Worm (Caenorhabditis elegans): ENCODE results near the gene ceh-22.

Gene ceh-22

DNA sequence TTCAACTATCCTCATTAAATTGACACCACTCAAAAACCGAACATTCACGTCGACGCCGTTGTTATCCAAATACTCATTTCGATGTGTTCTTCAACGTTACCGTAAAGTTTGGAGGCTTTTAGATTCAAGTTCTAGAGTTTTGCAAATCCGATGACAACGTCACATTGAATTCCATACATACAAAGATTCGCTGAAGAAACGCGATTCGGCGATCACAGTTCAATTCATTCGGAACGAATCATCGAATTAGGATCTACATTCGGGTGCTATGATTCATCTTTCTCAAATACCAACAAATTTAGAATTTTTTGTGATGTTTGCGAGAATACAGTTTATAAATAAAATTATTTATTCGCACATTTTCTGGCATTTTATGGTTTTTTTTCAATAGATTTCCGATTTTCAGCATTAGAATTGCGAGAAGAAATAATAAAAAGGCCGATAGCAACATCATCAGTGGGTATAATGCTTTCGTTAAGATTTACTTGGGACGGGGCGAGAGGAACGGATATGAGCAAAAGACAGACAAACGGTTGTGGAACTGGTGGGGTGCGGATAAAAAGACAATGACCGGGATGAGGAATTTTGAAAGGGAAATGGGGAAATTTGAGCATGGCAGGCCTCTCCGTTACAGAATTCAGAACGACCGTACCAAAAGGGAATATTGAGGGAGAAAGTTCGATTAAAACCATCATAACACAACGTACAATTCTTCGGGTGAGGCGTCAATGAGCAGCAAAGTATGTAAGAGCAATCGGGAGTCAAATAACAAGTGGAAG lies 40.3 kb downstream of the ceh-22 start (continued):
- TF ChIP-seq dmd-9 (GFP tag; IDR thresholded peaks at IDR 0.05) (no peak), dmd-8 (GFP tag; IDR thresholded peaks at IDR 0.05) (no peak), nhr-25 (tag; optimal IDR thresholded peaks at IDR 0.05; ENCODE audit: borderline replicate concordance, insufficient read depth) (no peak), daf-12 (tag; optimal IDR thresholded peaks at IDR 0.05) (no peak), pqm-1 (tag; optimal IDR thresholded peaks at IDR 0.05) (no peak), daf-19 (GFP tag; conservative IDR thresholded peaks at IDR 0.05) (no peak), Y48G9A.11 (GFP tag; IDR thresholded peaks at IDR 0.05) (peak; percentile 26; the same call in 1 of the 2 replicates), saeg-2 (GFP tag; IDR thresholded peaks at IDR 0.05) (peak; percentile 46; the same call in 1 of the 2 replicates), hlh-11 (tag; optimal IDR thresholded peaks at IDR 0.05) (no peak), nhr-111 (GFP tag; optimal IDR thresholded peaks at IDR 0.05) (no peak), ceh-62 (tag; optimal IDR thresholded peaks at IDR 0.05) (no peak), ceh-32 (tag; optimal IDR thresholded peaks at IDR 0.05; ENCODE audit: poor library complexity) (no peak), duxl-1 (tag; optimal IDR thresholded peaks at IDR 0.05; ENCODE audit: poor library complexity) (no peak), nhr-77 (tag; optimal IDR thresholded peaks at IDR 0.05) (no peak), nhr-237 (tag; optimal IDR thresholded peaks at IDR 0.05) (no peak), set-16 (GFP tag; IDR thresholded peaks at IDR 0.05) (no peak), sdz-12 (GFP tag; optimal IDR thresholded peaks at IDR 0.05) (peak; percentile 4), spr-1 (tag; optimal IDR thresholded peaks at IDR 0.05) (no peak), hmg-1.1 (GFP tag; IDR thresholded peaks at IDR 0.05) (no peak), snpc-1.2 (GFP tag; IDR thresholded peaks at IDR 0.05) (no peak), zag-1 (tag; optimal IDR thresholded peaks at IDR 0.05) (peak; percentile 36), dmd-6 (GFP tag; IDR thresholded peaks at IDR 0.05) (no peak), D1046.2 (GFP tag; IDR thresholded peaks at IDR 0.05) (no peak), mes-2 (tag; optimal IDR thresholded peaks at IDR 0.05; ENCODE audit: poor library complexity, severe bottlenecking) (no peak), ztf-11 (tag; optimal IDR thresholded peaks at IDR 0.05) (no peak), lim-7 (GFP tag; IDR thresholded peaks at IDR 0.05) (no peak), attf-4 (tag; optimal IDR thresholded peaks at IDR 0.05) (no peak), F26F4.8 (GFP tag; conservative IDR thresholded peaks at IDR 0.05) (no peak), daf-8 (GFP tag; IDR thresholded peaks at IDR 0.05) (no peak), mxl-3 (GFP tag; optimal IDR thresholded peaks at IDR 0.05) (no peak), zip-2 (tag; optimal IDR thresholded peaks at IDR 0.05) (no peak), nhr-10 (tag; optimal IDR thresholded peaks at IDR 0.05) (no peak), ama-1 (optimal IDR thresholded peaks at IDR 0.05) (peak; percentile 33), unc-62 (GFP tag; optimal IDR thresholded peaks at IDR 0.05 in 1 of 2) (peak in 1 of 2 experiments; percentile 98), unc-62 (tag; optimal IDR thresholded peaks at IDR 0.05) (no peak), nhr-41 (GFP tag; IDR thresholded peaks at IDR 0.05) (no peak), cey-2 (tag; optimal IDR thresholded peaks at IDR 0.05; ENCODE audit: borderline replicate concordance, insufficient read depth) (no peak), vab-7 (GFP tag; IDR thresholded peaks at IDR 0.05) (0 out of 2 replicates have a peak, but pooled peaks have one; percentile 35), lin-13 (GFP tag; optimal IDR thresholded peaks at IDR 0.05) (no peak), rbr-2 (tag; optimal IDR thresholded peaks at IDR 0.05) (no peak), daf-16 (GFP tag; optimal IDR thresholded peaks at IDR 0.05) (no peak), daf-16 (tag; optimal IDR thresholded peaks at IDR 0.05) (no peak), mxl-2 (GFP tag; conservative IDR thresholded peaks at IDR 0.05) (no peak), T20F7.1 (GFP tag; optimal IDR thresholded peaks at IDR 0.05) (no peak), egl-43 (GFP tag; IDR thresholded peaks at IDR 0.05) (0 out of 2 replicates have a peak, but pooled peaks have one; percentile 21), snpc-4 (tag; optimal IDR thresholded peaks at IDR 0.05) (no peak), dpl-1 (GFP tag; optimal IDR thresholded peaks at IDR 0.05) (no peak), zip-11 (GFP tag; IDR thresholded peaks at IDR 0.05) (0 out of 2 replicates have a peak, but pooled peaks have one; percentile 23), lsy-2 (tag; optimal IDR thresholded peaks at IDR 0.05) (no peak)
